Worm (Caenorhabditis elegans) whole organism, late embryonic: Measurements from ENCODE around the gene mob-1.

ENCODE experiments used
- C08G9.2 ChIP-seq: sonication (generic microtip); optimal IDR thresholded peaks from 2 replicates; lab custom pipeline; 2016; ENCODE audit warnings: mild to moderate bottlenecking, missing genetic modification characterization, moderate library complexity, missing compliant biosample characterization
- C38D4.7 ChIP-seq: fragments of 200-800 bp; sonication (Bioruptor generic); optimal IDR thresholded peaks from 2 replicates; lab custom pipeline; 2018; ENCODE audit warnings: mild to moderate bottlenecking, missing genetic modification characterization, moderate library complexity, missing compliant biosample characterization
- F13H6.1 ChIP-seq: sonication (generic microtip); optimal IDR thresholded peaks from 2 replicates; lab custom pipeline; 2016; ENCODE audit warnings: missing genetic modification characterization, missing compliant biosample characterization
- K09A11.1 ChIP-seq: sonication (generic microtip); optimal IDR thresholded peaks from 2 replicates; lab custom pipeline; 2017; ENCODE audit warnings: antibody characterized with exemption, mild to moderate bottlenecking, missing genetic modification characterization, missing compliant biosample characterization; ENCODE audit not compliant: insufficient read depth
- ahr-1 ChIP-seq: sonication (generic microtip); optimal IDR thresholded peaks from 2 replicates; lab custom pipeline; 2016; ENCODE audit warnings: missing genetic modification characterization, missing compliant biosample characterization
- ama-1 ChIP-seq: fragments of 150-350 bp; optimal IDR thresholded peaks from 2 replicates; lab custom pipeline; 2014
- ceh-14 ChIP-seq: sonication (generic microtip); optimal IDR thresholded peaks from 2 replicates; lab custom pipeline; 2016; ENCODE audit warnings: missing genotype, missing genetic modification characterization, missing compliant biosample characterization
- ceh-18 ChIP-seq: sonication (generic microtip); optimal IDR thresholded peaks from 2 replicates; lab custom pipeline; 2016; ENCODE audit warnings: missing genetic modification characterization, missing compliant biosample characterization
- ceh-30 ChIP-seq: fragments of 150-350 bp; optimal IDR thresholded peaks from 2 replicates; lab custom pipeline; 2014; ENCODE audit warnings: missing biosample characterization, missing genetic modification characterization
- ceh-31 ChIP-seq: sonication (generic microtip); optimal IDR thresholded peaks from 2 replicates; lab custom pipeline; 2016; ENCODE audit warnings: missing genetic modification characterization, missing compliant biosample characterization
- ceh-45 ChIP-seq: fragments of 200-800 bp; sonication (Bioruptor generic); IDR thresholded peaks from 2 replicates; pipeline ENCODE4 v1.3.6; 2022; ENCODE audit warnings: missing genetic modification reagents, missing genetic modification characterization, missing compliant biosample characterization
- ceh-6 ChIP-seq: fragments of 200-800 bp; sonication (Bioruptor generic); optimal IDR thresholded peaks from 2 replicates; lab custom pipeline; 2018; ENCODE audit warnings: mild to moderate bottlenecking, missing genetic modification characterization, missing compliant biosample characterization
- ceh-9 ChIP-seq: sonication (generic microtip); optimal IDR thresholded peaks from 2 replicates; lab custom pipeline; 2016; ENCODE audit warnings: mild to moderate bottlenecking, missing genetic modification characterization, inconsistent platforms, missing compliant biosample characterization
- che-1 ChIP-seq: sonication (generic microtip); optimal IDR thresholded peaks from 2 replicates; lab custom pipeline; 2016; ENCODE audit warnings: mild to moderate bottlenecking, missing genetic modification characterization, missing compliant biosample characterization
- elt-4 ChIP-seq: sonication (generic microtip); optimal IDR thresholded peaks from 2 replicates; lab custom pipeline; 2016; ENCODE audit warnings: missing genetic modification characterization, missing compliant biosample characterization
- ets-4 ChIP-seq: sonication (generic microtip); optimal IDR thresholded peaks from 2 replicates; lab custom pipeline; 2016; ENCODE audit warnings: missing genetic modification characterization, missing compliant biosample characterization
- eyg-1 ChIP-seq: sonication (generic microtip); optimal IDR thresholded peaks from 2 replicates; lab custom pipeline; 2016; ENCODE audit warnings: missing genotype, missing genetic modification characterization, missing compliant biosample characterization
- fax-1 ChIP-seq: sonication (generic microtip); optimal IDR thresholded peaks from 2 replicates; lab custom pipeline; 2016; ENCODE audit warnings: missing genotype, missing genetic modification characterization, missing compliant biosample characterization
- fkh-10 ChIP-seq: fragments of 150-350 bp; optimal IDR thresholded peaks from 2 replicates; lab custom pipeline; 2014; ENCODE audit warnings: missing biosample characterization, missing genetic modification reagents, missing genetic modification characterization
- fkh-6 ChIP-seq: sonication (generic microtip); optimal IDR thresholded peaks from 2 replicates; lab custom pipeline; 2016; ENCODE audit warnings: missing genetic modification characterization, missing compliant biosample characterization
- hlh-13 ChIP-seq: fragments of 200-800 bp; sonication (Bioruptor generic); optimal IDR thresholded peaks from 2 replicates; lab custom pipeline; 2018; ENCODE audit warnings: mild to moderate bottlenecking, missing genetic modification characterization, missing compliant biosample characterization
- hlh-15 ChIP-seq: sonication (generic microtip); optimal IDR thresholded peaks from 2 replicates; lab custom pipeline; 2016; ENCODE audit warnings: missing genetic modification characterization, missing compliant biosample characterization
- hlh-6 ChIP-seq: sonication (generic microtip); optimal IDR thresholded peaks from 2 replicates; lab custom pipeline; 2016; ENCODE audit warnings: missing genotype, missing genetic modification characterization, missing compliant biosample characterization
- lim-6 ChIP-seq: sonication (generic microtip); optimal IDR thresholded peaks from 2 replicates; lab custom pipeline; 2016; ENCODE audit warnings: missing genetic modification characterization, missing compliant biosample characterization
- lin-11 ChIP-seq: fragments of 200-800 bp; sonication (Bioruptor generic); optimal IDR thresholded peaks from 2 replicates; lab custom pipeline; 2018; ENCODE audit warnings: mild to moderate bottlenecking, missing genetic modification characterization, missing compliant biosample characterization
- madf-2 ChIP-seq: sonication (generic microtip); optimal IDR thresholded peaks from 2 replicates; lab custom pipeline; 2017; ENCODE audit warnings: missing genetic modification characterization, missing compliant biosample characterization
- mec-3 ChIP-seq: sonication (generic microtip); optimal IDR thresholded peaks from 2 replicates; lab custom pipeline; 2016; ENCODE audit warnings: borderline replicate concordance, missing genetic modification characterization, missing compliant biosample characterization
- nfya-1 ChIP-seq: sonication (generic microtip); optimal IDR thresholded peaks from 2 replicates; lab custom pipeline; 2017; ENCODE audit warnings: missing genetic modification characterization, mild to moderate bottlenecking, missing compliant biosample characterization, antibody characterized with exemption, moderate library complexity
- nhr-11 ChIP-seq: fragments of 150-350 bp; optimal IDR thresholded peaks from 2 replicates; lab custom pipeline; 2014; ENCODE audit warnings: missing biosample characterization, missing genetic modification characterization
- nhr-232 ChIP-seq: sonication (generic microtip); optimal IDR thresholded peaks from 2 replicates; lab custom pipeline; 2016; ENCODE audit warnings: missing genetic modification characterization, missing compliant biosample characterization
- npax-4 ChIP-seq: sonication (generic microtip); optimal IDR thresholded peaks from 2 replicates; lab custom pipeline; 2016; ENCODE audit warnings: missing genetic modification characterization, missing compliant biosample characterization
- pag-3 ChIP-seq: sonication (generic microtip); optimal IDR thresholded peaks from 2 replicates; lab custom pipeline; 2016; ENCODE audit warnings: missing compliant biosample characterization, missing genetic modification characterization, borderline replicate concordance
- pax-1 ChIP-seq: fragments of 150-350 bp; optimal IDR thresholded peaks from 2 replicates; lab custom pipeline; 2014; ENCODE audit warnings: missing biosample characterization, missing genetic modification characterization
- pha-2 ChIP-seq: sonication (generic microtip); optimal IDR thresholded peaks from 2 replicates; lab custom pipeline; 2017; ENCODE audit warnings: mild to moderate bottlenecking, missing genetic modification characterization, missing compliant biosample characterization
- pros-1 ChIP-seq: fragments of 150-350 bp; optimal IDR thresholded peaks from 2 replicates; lab custom pipeline; 2014; ENCODE audit warnings: missing biosample characterization, missing genetic modification reagents, missing genetic modification characterization
- ref-2 ChIP-seq: sonication (generic microtip); optimal IDR thresholded peaks from 2 replicates; lab custom pipeline; 2016; ENCODE audit warnings: missing genetic modification characterization, missing compliant biosample characterization
- rnt-1 ChIP-seq: sonication (generic microtip); optimal IDR thresholded peaks from 2 replicates; lab custom pipeline; 2016; ENCODE audit warnings: missing genetic modification characterization, missing compliant biosample characterization
- sdc-2 ChIP-seq: sonication (generic microtip); optimal IDR thresholded peaks from 2 replicates; lab custom pipeline; 2016; ENCODE audit warnings: missing genotype, missing genetic modification characterization, missing compliant biosample characterization
- sox-4 ChIP-seq: sonication (generic microtip); optimal IDR thresholded peaks from 2 replicates; lab custom pipeline; 2017; ENCODE audit warnings: mild to moderate bottlenecking, missing genetic modification characterization, inconsistent platforms, missing compliant biosample characterization
- syd-9 ChIP-seq: sonication (generic microtip); optimal IDR thresholded peaks from 2 replicates; lab custom pipeline; 2016; ENCODE audit warnings: mild to moderate bottlenecking, missing genetic modification characterization, moderate library complexity, missing compliant biosample characterization
- tbx-2 ChIP-seq: sonication (generic microtip); optimal IDR thresholded peaks from 2 replicates; lab custom pipeline; 2016; ENCODE audit warnings: missing genetic modification characterization, missing compliant biosample characterization
- tbx-7 ChIP-seq: sonication (generic microtip); optimal IDR thresholded peaks from 2 replicates; lab custom pipeline; 2016; ENCODE audit warnings: missing genotype, missing genetic modification characterization, missing compliant biosample characterization
- unc-42 ChIP-seq: sonication (generic microtip); optimal IDR thresholded peaks from 2 replicates; lab custom pipeline; 2016; ENCODE audit warnings: missing genotype, missing genetic modification characterization, missing compliant biosample characterization
- unc-55 ChIP-seq: sonication (generic microtip); optimal IDR thresholded peaks from 2 replicates; lab custom pipeline; 2017; ENCODE audit warnings: missing biosample characterization, missing genetic modification reagents, missing genetic modification characterization
- unc-86 ChIP-seq: sonication (generic microtip); optimal IDR thresholded peaks from 2 replicates; lab custom pipeline; 2016; ENCODE audit warnings: missing genetic modification characterization, missing compliant biosample characterization
- zip-5 ChIP-seq: sonication (generic microtip); optimal IDR thresholded peaks from 2 replicates; lab custom pipeline; 2016; ENCODE audit warnings: missing genetic modification characterization, missing compliant biosample characterization

Gene mob-1

DNA sequence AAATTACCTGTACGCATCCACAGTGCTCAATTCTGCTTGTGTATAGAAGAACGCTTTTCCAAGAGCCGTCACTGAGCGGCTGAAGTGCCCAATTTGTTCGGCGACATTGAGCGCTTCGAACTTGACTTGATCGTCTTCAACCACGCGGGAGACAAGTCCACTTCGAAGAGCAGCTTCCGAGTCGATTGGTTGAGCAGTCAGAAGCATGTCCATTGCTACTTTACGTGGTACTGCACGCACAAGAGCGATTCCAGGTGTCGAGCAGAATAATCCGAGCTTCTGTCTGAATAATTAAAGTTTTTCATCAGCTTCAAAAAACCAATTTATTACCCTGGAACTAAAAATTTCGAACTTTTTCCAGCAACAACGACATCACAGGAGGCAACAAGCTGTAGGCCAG is 4.9 kb upstream of the mob-1 start:
- TF ChIP-seq madf-2 (tag; lab: Kevin White, UChicago) = no peak
- no peak for TF ChIP-seq elt-4 (tag; lab: Kevin White, UChicago)
- no peak for TF ChIP-seq pag-3 (tag; lab: Kevin White, UChicago)
- TF ChIP-seq nhr-11 (tag; lab: Kevin White, UChicago) = no peak
- TF ChIP-seq ahr-1 (tag; lab: Kevin White, UChicago) = no peak
- TF ChIP-seq nfya-1 = no peak
- TF ChIP-seq sox-4 (tag; lab: Kevin White, UChicago) = no peak
- TF ChIP-seq ceh-18 (tag; lab: Kevin White, UChicago) = no peak
- no peak for TF ChIP-seq fax-1 (tag; lab: Kevin White, UChicago)
- no peak for TF ChIP-seq pha-2 (tag; lab: Kevin White, UChicago)
- no peak for TF ChIP-seq nhr-232
- no peak for TF ChIP-seq F13H6.1 (tag; lab: Kevin White, UChicago)
- TF ChIP-seq, all 69 proteins: peak for 0

DNA sequence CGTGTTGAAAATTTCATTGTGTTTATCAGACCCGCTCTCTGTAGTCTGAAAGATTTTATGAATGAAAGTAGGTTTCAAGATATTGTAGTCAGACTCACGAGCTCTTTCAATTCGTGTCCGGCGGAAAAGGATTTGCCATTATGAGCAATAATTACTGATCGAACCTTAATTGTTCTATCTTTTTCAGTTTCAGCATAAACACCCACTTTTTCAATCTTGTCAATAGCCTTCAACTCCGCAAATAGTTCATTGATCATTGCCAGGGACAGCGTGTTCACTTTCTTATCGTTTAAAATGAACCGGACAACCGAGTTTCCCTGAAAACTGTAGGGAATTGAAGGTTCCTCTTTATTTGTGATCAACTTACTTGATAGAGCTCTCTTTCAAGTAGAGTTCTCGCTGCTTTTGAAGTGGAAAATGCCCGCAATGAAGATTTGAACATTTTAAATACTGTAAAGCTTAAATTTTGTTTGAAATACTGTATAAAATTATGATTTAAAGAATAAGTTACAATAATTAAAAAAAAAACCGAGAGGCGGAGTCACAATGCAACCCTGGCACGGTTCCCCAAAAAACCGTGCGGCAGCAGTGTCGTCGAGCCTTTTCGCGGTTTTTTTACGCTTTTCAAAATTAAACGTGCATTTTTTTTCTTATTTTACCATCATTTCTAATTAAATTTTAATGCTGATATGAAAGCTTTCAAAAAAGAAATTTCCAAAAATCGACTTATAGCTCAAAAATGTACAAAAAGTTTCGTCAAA is 4.3 kb upstream of the mob-1 start, which contains the start of gene ech-2:
ech-2 (minus strand) TSS at position 452 of the 761 bp plus-strand sequence.
- TF ChIP-seq fkh-6 (tag; lab: Kevin White, UChicago) (no peak), tbx-7 (tag; lab: Kevin White, UChicago) (no peak), ceh-14 (tag; lab: Kevin White, UChicago) (no peak), unc-86 (tag; lab: Kevin White, UChicago) (no peak), hlh-13 (GFP tag; lab: Kevin White, UChicago) (no peak), ceh-18 (tag; lab: Kevin White, UChicago) (no peak), lin-11 (tag; lab: Kevin White, UChicago) (no peak), ceh-31 (no peak), madf-2 (tag; lab: Kevin White, UChicago) (no peak), hlh-6 (tag; lab: Kevin White, UChicago) (no peak), ceh-6 (GFP tag; lab: Kevin White, UChicago) (no peak), unc-42 (tag; lab: Kevin White, UChicago) (no peak)

DNA sequence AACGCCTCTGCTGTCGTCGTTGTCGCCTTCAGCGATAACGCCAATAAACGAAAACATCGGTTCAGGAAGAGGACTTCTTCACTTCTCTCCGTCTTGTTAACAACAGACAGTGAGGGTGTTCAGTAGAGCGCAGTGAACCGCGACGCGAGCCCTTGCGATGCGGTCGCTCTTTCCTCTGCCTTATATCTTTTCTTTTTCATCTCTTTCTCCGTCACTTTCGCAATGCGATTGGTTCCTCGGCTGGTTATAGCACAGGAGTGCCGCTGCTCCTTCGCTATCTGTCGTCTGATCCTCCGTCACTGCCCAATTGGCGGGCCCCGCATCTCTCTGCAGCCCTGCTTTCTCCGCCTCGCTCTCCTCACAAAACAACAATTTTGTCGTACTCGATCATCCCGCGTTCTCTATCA is 3.2 kb upstream of the mob-1 start:
- TF ChIP-seq pha-2 (tag; lab: Kevin White, UChicago) (no peak), C38D4.7 (GFP tag; lab: Kevin White, UChicago) (no peak), syd-9 (tag; lab: Kevin White, UChicago) (peak; percentile 15), fkh-6 (tag; lab: Kevin White, UChicago) (no peak), mec-3 (tag; lab: Kevin White, UChicago) (no peak), npax-4 (tag; lab: Kevin White, UChicago) (no peak), sdc-2 (tag; lab: Kevin White, UChicago) (no peak), hlh-15 (no peak), fax-1 (tag; lab: Kevin White, UChicago) (peak; percentile 42), lim-6 (tag; lab: Kevin White, UChicago) (no peak), fkh-10 (no peak), pros-1 (tag; lab: Kevin White, UChicago) (no peak), eyg-1 (tag; lab: Kevin White, UChicago) (peak; percentile 59), unc-86 (tag; lab: Kevin White, UChicago) (no peak), zip-5 (tag; lab: Kevin White, UChicago) (no peak), K09A11.1 (tag; lab: Kevin White, UChicago) (peak; percentile 6), ceh-9 (tag; lab: Kevin White, UChicago) (no peak), rnt-1 (tag; lab: Kevin White, UChicago) (peak; percentile 84), hlh-6 (tag; lab: Kevin White, UChicago) (peak; percentile 44), pag-3 (tag; lab: Kevin White, UChicago) (peak; percentile 57), pax-1 (tag; lab: Kevin White, UChicago) (no peak), C08G9.2 (tag; lab: Kevin White, UChicago) (peak; percentile 44), tbx-2 (peak; percentile 89), ceh-45 (GFP tag; lab: Robert Waterston, UW) (no peak), che-1 (tag; lab: Kevin White, UChicago) (no peak), unc-55 (GFP tag; lab: Kevin White, UChicago) (peak; percentile 93), ahr-1 (tag; lab: Kevin White, UChicago) (no peak), elt-4 (tag; lab: Kevin White, UChicago) (no peak), ets-4 (tag; lab: Kevin White, UChicago) (peak; percentile 10), tbx-7 (tag; lab: Kevin White, UChicago) (no peak), ref-2 (peak; percentile 58), ceh-30 (no peak), ama-1 (no peak), ceh-6 (GFP tag; lab: Kevin White, UChicago) (no peak), nfya-1 (peak; percentile 98)
